Fruit fly (Drosophila melanogaster) whole organism, pupa: Measurements from ENCODE around the gene CG3323.

Source experiments
- CG10348 ChIP-seq: fragments of 200-800 bp; sonication (Bioruptor generic); IDR thresholded peaks from 2 replicates; pipeline ENCODE4 v1.3.6; 2022; ENCODE audit warnings: missing biosample characterization, missing genetic modification characterization
- CG12605 ChIP-seq: fragments of 200-800 bp; sonication (Bioruptor generic); IDR thresholded peaks from 2 replicates; pipeline ENCODE4 v1.3.6; 2022; ENCODE audit warnings: missing biosample characterization, missing genetic modification characterization
- CG13204 ChIP-seq: fragments of 200-800 bp; sonication (Bioruptor generic); optimal IDR thresholded peaks from 2 replicates; lab custom pipeline; 2018; ENCODE audit warnings: missing biosample characterization, mild to moderate bottlenecking, missing genetic modification characterization, moderate library complexity
- CG14655 ChIP-seq: fragments of 200-800 bp; sonication (Bioruptor generic); optimal IDR thresholded peaks from 3 replicates; lab custom pipeline; 2017; ENCODE audit warnings: mild to moderate bottlenecking, missing biosample characterization, missing genetic modification reagents, missing genetic modification characterization
- CG15710 ChIP-seq: fragments of 200-800 bp; sonication (Bioruptor generic); optimal IDR thresholded peaks from 2 replicates; lab custom pipeline; 2018; ENCODE audit warnings: missing biosample characterization, mild to moderate bottlenecking, missing genetic modification characterization, moderate library complexity
- CG17806 ChIP-seq: fragments of 200-800 bp; sonication (Bioruptor generic); optimal IDR thresholded peaks from 2 replicates; lab custom pipeline; 2018; ENCODE audit warnings: missing biosample characterization, mild to moderate bottlenecking, missing genetic modification characterization, moderate library complexity
- CG32121 ChIP-seq: fragments of 200-800 bp; sonication (Bioruptor generic); IDR thresholded peaks from 2 replicates; pipeline ENCODE4 v1.3.6; 2022; ENCODE audit warnings: missing biosample characterization, missing genetic modification characterization
- CG34367 ChIP-seq: fragments of 200-800 bp; sonication (Bioruptor generic); optimal IDR thresholded peaks from 2 replicates; lab custom pipeline; 2018; ENCODE audit warnings: missing biosample characterization, mild to moderate bottlenecking, missing genetic modification characterization
- CG4496 ChIP-seq: fragments of 200-800 bp; sonication (Bioruptor generic); IDR thresholded peaks from 3 replicates; pipeline ENCODE4 v1.3.6; 2022; ENCODE audit warnings: missing biosample characterization, missing genetic modification characterization
- CG8159 ChIP-seq: fragments of 200-800 bp; sonication (Bioruptor generic); optimal IDR thresholded peaks from 3 replicates; lab custom pipeline; 2018; ENCODE audit warnings: missing biosample characterization, mild to moderate bottlenecking, missing genetic modification characterization, moderate library complexity
- CG8301 ChIP-seq: fragments of 200-800 bp; sonication (Bioruptor generic); optimal IDR thresholded peaks from 2 replicates; lab custom pipeline; 2018; ENCODE audit warnings: missing biosample characterization, mild to moderate bottlenecking, missing genetic modification characterization
- CG9948 ChIP-seq: fragments of 200-800 bp; sonication (Bioruptor generic); optimal IDR thresholded peaks from 2 replicates; lab custom pipeline; 2018; ENCODE audit warnings: missing biosample characterization, mild to moderate bottlenecking, missing genetic modification characterization, moderate library complexity
- D1 ChIP-seq: fragments of 200-800 bp; sonication (Bioruptor generic); optimal IDR thresholded peaks from 2 replicates; lab custom pipeline; 2018; ENCODE audit warnings: missing biosample characterization, mild to moderate bottlenecking, missing genetic modification characterization, moderate library complexity
- EcR ChIP-seq: fragments of 200-800 bp; sonication (Bioruptor generic); optimal IDR thresholded peaks from 3 replicates; lab custom pipeline; 2019; ENCODE audit warnings: missing biosample characterization, missing genetic modification characterization, mild to moderate bottlenecking, moderate library complexity, missing genetic modification reagents
- Ets98B ChIP-seq: fragments of 200-800 bp; sonication (Bioruptor generic); IDR thresholded peaks from 2 replicates; pipeline ENCODE4 v1.3.6; 2022; ENCODE audit warnings: missing biosample characterization, missing genetic modification characterization
- Pif1A ChIP-seq: fragments of 200-800 bp; sonication (Bioruptor generic); optimal IDR thresholded peaks from 3 replicates; lab custom pipeline; 2016; ENCODE audit warnings: missing biosample characterization, missing genetic modification characterization
- Pif1B ChIP-seq: fragments of 200-800 bp; sonication (Bioruptor generic); optimal IDR thresholded peaks from 3 replicates; lab custom pipeline; 2016; ENCODE audit warnings: missing biosample characterization, missing genetic modification characterization
- Snoo ChIP-seq: fragments of 200-800 bp; sonication (Bioruptor generic); optimal IDR thresholded peaks from 3 replicates; lab custom pipeline; 2017; ENCODE audit warnings: missing biosample characterization, mild to moderate bottlenecking, missing genetic modification characterization, inconsistent platforms
- fd96Ca ChIP-seq: fragments of 200-800 bp; sonication (Bioruptor generic); IDR thresholded peaks from 3 replicates; pipeline ENCODE4 v1.3.6; 2022; ENCODE audit warnings: missing biosample characterization, missing genetic modification characterization
- gl ChIP-seq: fragments of 200-800 bp; sonication (Bioruptor generic); optimal IDR thresholded peaks from 2 replicates; lab custom pipeline; 2018; ENCODE audit warnings: missing biosample characterization, mild to moderate bottlenecking, missing genetic modification characterization
- rn ChIP-seq: fragments of 200-800 bp; sonication (Bioruptor generic); IDR thresholded peaks from 2 replicates; pipeline ENCODE4 v1.3.6; 2022; ENCODE audit warnings: missing biosample characterization, missing genetic modification characterization

The CG3323 gene

DNA sequence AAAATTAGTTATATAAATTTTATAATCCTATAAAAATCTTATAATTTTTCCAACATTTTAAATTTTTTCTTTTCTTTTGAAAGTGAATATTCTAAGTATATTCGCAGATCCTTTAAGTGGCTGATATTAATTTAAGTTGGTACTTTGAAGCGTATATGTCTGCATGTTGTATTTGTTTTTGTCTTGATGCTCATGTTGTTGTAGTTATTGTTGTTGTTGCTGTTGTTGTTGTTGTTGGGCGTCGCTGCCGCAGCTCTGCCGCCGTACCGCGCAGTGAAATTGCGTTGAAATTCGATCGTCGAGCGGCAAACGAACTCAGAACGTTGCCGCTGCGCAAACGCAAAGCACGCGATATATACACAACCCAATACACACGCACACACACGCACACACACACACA lies 9.7 kb downstream of the CG3323 start, which contains the start of gene CG42749:
CG42749 (plus strand) TSS at position 301 of the 400 bp plus-strand sequence.
- TF ChIP-seq Pif1A = no peak
- TF ChIP-seq CG13204 (GFP tag; lab: Kevin White, UChicago) = no peak
- TF ChIP-seq CG34367 = no peak
- TF ChIP-seq CG14655 (GFP tag; lab: Kevin White, UChicago) = no peak
- no peak for TF ChIP-seq D1 (tag; lab: Kevin White, UChicago)
- TF ChIP-seq CG17806 (tag; lab: Kevin White, UChicago) = no peak
- TF ChIP-seq EcR (GFP tag; lab: Kevin White, UChicago) = no peak
- no peak for TF ChIP-seq CG15710 (tag; lab: Kevin White, UChicago)
- no peak for TF ChIP-seq Snoo (tag; lab: Kevin White, UChicago)
- TF ChIP-seq CG4496 (GFP tag; lab: Robert Waterston, UW) = no peak
- no peak for TF ChIP-seq CG8159
- TF ChIP-seq fd96Ca (GFP tag; lab: Robert Waterston, UW) = no peak
- TF ChIP-seq CG12605 = no peak
- TF ChIP-seq gl = no peak
- TF ChIP-seq CG10348 (GFP tag; lab: Robert Waterston, UW) = no peak
- no peak for TF ChIP-seq Ets98B (GFP tag; lab: Robert Waterston, UW)
- no peak for TF ChIP-seq rn (GFP tag; lab: Robert Waterston, UW)
- TF ChIP-seq, all 21 proteins: peak for 0

DNA sequence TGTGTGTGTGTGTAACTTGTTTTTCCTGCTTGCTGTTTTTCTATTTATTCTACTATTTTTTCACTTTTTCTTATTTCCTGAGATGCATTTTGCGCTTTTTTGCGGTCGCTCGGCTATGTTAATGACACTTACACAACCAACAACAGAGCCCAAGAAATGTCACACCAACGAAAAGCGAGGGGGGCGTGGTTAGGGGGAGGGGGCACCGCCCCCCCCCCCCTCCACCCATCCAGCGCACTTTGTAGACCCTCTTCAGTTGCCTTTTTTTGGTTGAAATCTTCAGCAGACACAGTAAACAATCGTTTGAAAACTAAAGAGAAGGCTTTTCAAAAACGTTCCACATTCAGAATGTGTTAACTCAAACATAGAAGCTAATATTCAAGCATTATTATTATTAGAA lies 12.3 kb downstream of the CG3323 start:
- TF ChIP-seq D1 (tag; lab: Kevin White, UChicago) (no peak), CG12605 (no peak), CG8159 (no peak), CG17806 (tag; lab: Kevin White, UChicago) (no peak), CG34367 (no peak), CG15710 (tag; lab: Kevin White, UChicago) (no peak), rn (GFP tag; lab: Robert Waterston, UW) (no peak), CG14655 (GFP tag; lab: Kevin White, UChicago) (no peak), Snoo (tag; lab: Kevin White, UChicago) (no peak), CG9948 (no peak), CG32121 (GFP tag; lab: Robert Waterston, UW) (no peak), gl (no peak), CG4496 (GFP tag; lab: Robert Waterston, UW) (no peak), Pif1B (no peak), Ets98B (GFP tag; lab: Robert Waterston, UW) (no peak), CG8301 (tag; lab: Kevin White, UChicago) (no peak), CG10348 (GFP tag; lab: Robert Waterston, UW) (no peak), CG13204 (GFP tag; lab: Kevin White, UChicago) (no peak), Pif1A (no peak)
- TF ChIP-seq, all 21 proteins: peak for 0

DNA sequence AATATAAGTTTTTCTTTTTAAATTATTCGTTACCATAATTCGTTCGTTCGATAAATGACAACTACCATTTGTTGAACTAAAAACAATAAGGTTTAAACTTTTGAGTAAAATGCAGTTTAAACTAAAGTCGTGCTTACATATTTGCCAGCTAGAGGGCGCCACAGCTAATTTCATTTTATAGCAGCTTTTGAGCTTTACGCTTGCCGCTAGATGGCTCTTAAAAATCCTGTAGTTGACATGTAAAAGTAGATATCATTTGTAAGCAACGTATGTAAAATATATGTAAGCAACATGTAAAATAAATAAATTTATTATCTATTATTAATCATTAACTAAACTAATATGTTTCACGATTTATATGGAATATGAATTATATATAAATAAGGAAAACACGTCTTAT lies 15.8 kb downstream of the CG3323 start:
- TF ChIP-seq D1 (tag; lab: Kevin White, UChicago) = no peak
- no peak for TF ChIP-seq CG8159
- no peak for TF ChIP-seq CG15710 (tag; lab: Kevin White, UChicago)
- TF ChIP-seq gl = no peak
- no peak for TF ChIP-seq CG17806 (tag; lab: Kevin White, UChicago)
- TF ChIP-seq CG13204 (GFP tag; lab: Kevin White, UChicago) = no peak
- TF ChIP-seq rn (GFP tag; lab: Robert Waterston, UW) = no peak
- no peak for TF ChIP-seq CG9948
- TF ChIP-seq CG12605 = no peak
- no peak for TF ChIP-seq Ets98B (GFP tag; lab: Robert Waterston, UW)
- no peak for TF ChIP-seq CG34367
- TF ChIP-seq Pif1B = no peak
- TF ChIP-seq CG8301 (tag; lab: Kevin White, UChicago) = no peak
- TF ChIP-seq CG4496 (GFP tag; lab: Robert Waterston, UW) = no peak
- no peak for TF ChIP-seq CG10348 (GFP tag; lab: Robert Waterston, UW)
- TF ChIP-seq CG14655 (GFP tag; lab: Kevin White, UChicago) = no peak
- no peak for TF ChIP-seq Snoo (tag; lab: Kevin White, UChicago)
- TF ChIP-seq fd96Ca (GFP tag; lab: Robert Waterston, UW) = no peak
- TF ChIP-seq EcR (GFP tag; lab: Kevin White, UChicago) = no peak
- TF ChIP-seq CG32121 (GFP tag; lab: Robert Waterston, UW) = no peak
- TF ChIP-seq, all 21 proteins: peak for 0

DNA sequence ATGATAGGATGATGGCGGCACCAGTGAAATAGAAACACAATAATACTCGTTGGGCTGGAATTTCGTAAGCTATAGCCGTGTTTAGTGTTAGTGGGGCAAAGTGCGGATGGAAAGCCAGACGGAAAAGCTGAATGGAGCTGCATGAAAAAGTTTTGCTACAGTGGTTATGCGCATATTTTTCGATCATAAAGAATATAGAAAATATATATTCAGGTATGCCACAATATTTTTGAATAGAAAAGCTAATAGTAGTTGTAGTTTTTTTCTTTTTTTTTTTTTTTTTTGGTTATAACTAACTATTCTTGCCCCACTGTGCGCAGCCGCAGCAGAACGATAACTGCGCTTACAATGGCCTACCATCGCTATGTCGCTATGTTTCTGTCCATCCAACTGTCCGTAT lies 19.0 kb downstream of the CG3323 start:
- TF ChIP-seq CG9948 (no peak), EcR (GFP tag; lab: Kevin White, UChicago) (no peak), CG32121 (GFP tag; lab: Robert Waterston, UW) (no peak), fd96Ca (GFP tag; lab: Robert Waterston, UW) (no peak), CG34367 (no peak)

- no peak for TF ChIP-seq CG17806 (tag; lab: Kevin White, UChicago)
- peak; percentile 2 for TF ChIP-seq CG8159
Observed at dm6 chrX:5285835-5286234, 19.7 kb downstream of the CG3323 start.
